Fruit fly (Drosophila melanogaster) whole organism, prepupa: ENCODE measurements around the gene CG1113.

Experiments used
- Blimp-1 ChIP-seq: fragments of 200-800 bp; sonication (Bioruptor generic); optimal IDR thresholded peaks from 3 replicates; lab custom pipeline; 2017; ENCODE audit warnings: missing biosample characterization, missing genetic modification characterization, mild to moderate bottlenecking, moderate library complexity, missing genetic modification reagents
- CG10631 ChIP-seq: fragments of 200-800 bp; sonication (Bioruptor generic); optimal IDR thresholded peaks from 2 replicates; lab custom pipeline; 2016; ENCODE audit warnings: missing biosample characterization, missing genetic modification characterization
- CG10669 ChIP-seq: fragments of 200-800 bp; sonication (Bioruptor generic); optimal IDR thresholded peaks from 3 replicates; lab custom pipeline; 2018; ENCODE audit warnings: missing biosample characterization, mild to moderate bottlenecking, missing genetic modification characterization, moderate library complexity
- CG11294 ChIP-seq: fragments of 200-800 bp; sonication (Bioruptor generic); IDR thresholded peaks from 2 replicates; pipeline ENCODE4 v1.3.6; 2022; ENCODE audit warnings: missing biosample characterization, missing genetic modification characterization
- CG11762 ChIP-seq: fragments of 200-800 bp; sonication (Bioruptor generic); optimal IDR thresholded peaks from 3 replicates; lab custom pipeline; 2016; ENCODE audit warnings: missing biosample characterization, missing genetic modification characterization; ENCODE audit not compliant: insufficient read depth
- CG11902 ChIP-seq: fragments of 200-800 bp; sonication (Bioruptor generic); optimal IDR thresholded peaks from 3 replicates; lab custom pipeline; 2016; ENCODE audit warnings: missing biosample characterization, missing genetic modification characterization
- CG1621 ChIP-seq: fragments of 200-800 bp; sonication (Bioruptor generic); optimal IDR thresholded peaks from 3 replicates; lab custom pipeline; 2018; ENCODE audit warnings: missing biosample characterization, mild to moderate bottlenecking, missing genetic modification characterization
- CG16779 ChIP-seq: fragments of 200-800 bp; sonication (Bioruptor generic); optimal IDR thresholded peaks from 3 replicates; lab custom pipeline; 2017; ENCODE audit warnings: missing biosample characterization, mild to moderate bottlenecking, missing genetic modification characterization
- CG3032 ChIP-seq: fragments of 200-800 bp; optimal IDR thresholded peaks from 2 replicates; lab custom pipeline; 2019; ENCODE audit warnings: missing biosample characterization, mild to moderate bottlenecking, missing genetic modification characterization, moderate library complexity
- CG31627 ChIP-seq: fragments of 200-800 bp; sonication (Bioruptor generic); optimal IDR thresholded peaks from 3 replicates; lab custom pipeline; 2016; ENCODE audit warnings: missing biosample characterization, missing genetic modification characterization
- CG32006 ChIP-seq: fragments of 200-800 bp; sonication (Bioruptor generic); optimal IDR thresholded peaks from 3 replicates; lab custom pipeline; 2017; ENCODE audit warnings: missing biosample characterization, mild to moderate bottlenecking, missing genetic modification characterization
- CG34406 ChIP-seq: fragments of 200-800 bp; sonication (Bioruptor generic); optimal IDR thresholded peaks from 3 replicates; lab custom pipeline; 2016; ENCODE audit warnings: missing biosample characterization, missing genetic modification characterization
- CG6163 ChIP-seq: fragments of 200-800 bp; sonication (Bioruptor generic); IDR thresholded peaks from 3 replicates; pipeline ENCODE4 v1.3.6; 2022; ENCODE audit warnings: missing biosample characterization, missing genetic modification characterization
- CG6276 ChIP-seq: fragments of 200-800 bp; sonication (Bioruptor generic); optimal IDR thresholded peaks from 2 replicates; lab custom pipeline; 2017; ENCODE audit warnings: missing biosample characterization, mild to moderate bottlenecking, missing genetic modification characterization
- CG6792 ChIP-seq: fragments of 200-800 bp; sonication (Bioruptor generic); optimal IDR thresholded peaks from 3 replicates; lab custom pipeline; 2016; ENCODE audit warnings: missing biosample characterization, missing genetic modification characterization
- CG6808 ChIP-seq: fragments of 200-800 bp; sonication (Bioruptor generic); optimal IDR thresholded peaks from 3 replicates; lab custom pipeline; 2017; ENCODE audit warnings: missing biosample characterization, missing genetic modification characterization, mild to moderate bottlenecking, moderate library complexity, missing genetic modification reagents
- CG6854 ChIP-seq: fragments of 200-800 bp; sonication (Bioruptor generic); optimal IDR thresholded peaks from 2 replicates; lab custom pipeline; 2017; ENCODE audit warnings: missing biosample characterization, mild to moderate bottlenecking, missing genetic modification characterization
- CG7368 ChIP-seq: fragments of 200-800 bp; sonication (Bioruptor generic); optimal IDR thresholded peaks from 3 replicates; lab custom pipeline; 2016; ENCODE audit warnings: missing biosample characterization, missing genetic modification characterization
- CG8119 ChIP-seq: fragments of 200-800 bp; sonication (Bioruptor generic); IDR thresholded peaks from 3 replicates; pipeline ENCODE4 v1.3.6; 2022; ENCODE audit warnings: missing biosample characterization, missing genetic modification characterization
- CG8319 ChIP-seq: fragments of 200-800 bp; sonication (Bioruptor generic); optimal IDR thresholded peaks from 3 replicates; lab custom pipeline; 2016; ENCODE audit warnings: missing biosample characterization, missing genetic modification characterization
- Ets21C ChIP-seq: fragments of 200-800 bp; sonication (Bioruptor generic); optimal IDR thresholded peaks from 3 replicates; lab custom pipeline; 2016; ENCODE audit warnings: missing biosample characterization, missing genetic modification characterization
- Ets96B ChIP-seq: fragments of 200-800 bp; optimal IDR thresholded peaks from 2 replicates; lab custom pipeline; 2019; ENCODE audit warnings: missing biosample characterization, mild to moderate bottlenecking, missing genetic modification characterization, moderate library complexity
- Gug ChIP-seq: fragments of 200-800 bp; sonication (Bioruptor generic); IDR thresholded peaks from 2 replicates; pipeline ENCODE4 v1.3.6; 2022; ENCODE audit warnings: missing biosample characterization, missing genetic modification characterization
- Hr38 ChIP-seq: sonication (Bioruptor generic); optimal IDR thresholded peaks from 2 replicates; lab custom pipeline; 2016; ENCODE audit warnings: missing biosample characterization, missing genetic modification characterization
- Met ChIP-seq: fragments of 200-800 bp; sonication (Bioruptor generic); optimal IDR thresholded peaks from 3 replicates; lab custom pipeline; 2016; ENCODE audit warnings: missing biosample characterization, missing genetic modification characterization
- OdsH ChIP-seq: fragments of 200-800 bp; sonication (Bioruptor generic); optimal IDR thresholded peaks from 3 replicates; lab custom pipeline; 2016; ENCODE audit warnings: missing biosample characterization, missing genetic modification characterization
- Smox ChIP-seq: fragments of 200-800 bp; sonication (Bioruptor generic); optimal IDR thresholded peaks from 3 replicates; lab custom pipeline; 2016; ENCODE audit warnings: missing biosample characterization, missing genetic modification characterization
- Sox102F ChIP-seq: fragments of 200-800 bp; sonication (Bioruptor generic); optimal IDR thresholded peaks from 2 replicates; lab custom pipeline; 2016; ENCODE audit warnings: missing biosample characterization, mild to moderate bottlenecking, missing genetic modification characterization
- Sox14 ChIP-seq: fragments of 200-800 bp; sonication (Bioruptor generic); optimal IDR thresholded peaks from 3 replicates; lab custom pipeline; 2016; ENCODE audit warnings: missing biosample characterization, missing genetic modification characterization
- acj6 ChIP-seq: fragments of 200-800 bp; sonication (Bioruptor generic); optimal IDR thresholded peaks from 3 replicates; lab custom pipeline; 2016; ENCODE audit warnings: missing biosample characterization, missing genetic modification characterization
- cyc ChIP-seq: fragments of 200-800 bp; sonication (Bioruptor generic); optimal IDR thresholded peaks from 3 replicates; lab custom pipeline; 2016; ENCODE audit warnings: missing biosample characterization, missing genetic modification characterization
- dac ChIP-seq: fragments of 200-800 bp; sonication (Bioruptor generic); optimal IDR thresholded peaks from 2 replicates; lab custom pipeline; 2017; ENCODE audit warnings: missing biosample characterization, mild to moderate bottlenecking, missing genetic modification characterization
- dsx ChIP-seq: fragments of 200-800 bp; optimal IDR thresholded peaks from 3 replicates; lab custom pipeline; 2019; ENCODE audit warnings: missing biosample characterization, mild to moderate bottlenecking, missing genetic modification characterization, moderate library complexity; ENCODE audit not compliant: poor library complexity, severe bottlenecking
- eg ChIP-seq: fragments of 200-800 bp; sonication (Bioruptor generic); IDR thresholded peaks from 3 replicates; pipeline ENCODE4 v1.3.6; 2022; ENCODE audit warnings: missing biosample characterization, missing genetic modification characterization
- fd85E ChIP-seq: fragments of 200-800 bp; sonication (Bioruptor generic); optimal IDR thresholded peaks from 3 replicates; lab custom pipeline; 2016; ENCODE audit warnings: missing biosample characterization, missing genetic modification characterization
- lz ChIP-seq: fragments of 200-800 bp; sonication (Bioruptor generic); optimal IDR thresholded peaks from 3 replicates; lab custom pipeline; 2016; ENCODE audit warnings: missing biosample characterization, missing genetic modification characterization
- net ChIP-seq: fragments of 200-800 bp; sonication (Bioruptor generic); optimal IDR thresholded peaks from 3 replicates; lab custom pipeline; 2016; ENCODE audit warnings: missing biosample characterization, missing genetic modification characterization
- salr ChIP-seq, 2 experiments: fragments of 200-800 bp; sonication (Bioruptor generic); optimal IDR thresholded peaks; 3 replicates each; lab custom pipeline; 2016 to 2018; ENCODE audit warnings: missing biosample characterization in 2 of 2, missing genetic modification characterization in 2 of 2, mild to moderate bottlenecking in 1 of 2
- spab ChIP-seq: fragments of 200-800 bp; sonication (Bioruptor generic); optimal IDR thresholded peaks from 2 replicates; lab custom pipeline; 2017; ENCODE audit warnings: missing biosample characterization, mild to moderate bottlenecking, missing genetic modification characterization, missing genetic modification reagents
- ss ChIP-seq, 2 experiments: fragments of 200-800 bp; sonication (Bioruptor generic); optimal IDR thresholded peaks; 2 replicates in 1 of 2; 3 replicates in 1 of 2; lab custom pipeline; 2017 to 2018; ENCODE audit warnings: mild to moderate bottlenecking in 2 of 2, missing biosample characterization in 2 of 2, missing genetic modification characterization in 2 of 2, moderate library complexity in 1 of 2
- svp ChIP-seq: fragments of 200-800 bp; sonication (Bioruptor generic); peaks from one replicate; lab custom pipeline; 2016; ENCODE audit warnings: missing biosample characterization, missing genetic modification characterization
- topi ChIP-seq: fragments of 200-800 bp; sonication (Bioruptor generic); optimal IDR thresholded peaks from 3 replicates; lab custom pipeline; 2016; ENCODE audit warnings: missing biosample characterization, missing genetic modification characterization

The CG1113 gene

DNA sequence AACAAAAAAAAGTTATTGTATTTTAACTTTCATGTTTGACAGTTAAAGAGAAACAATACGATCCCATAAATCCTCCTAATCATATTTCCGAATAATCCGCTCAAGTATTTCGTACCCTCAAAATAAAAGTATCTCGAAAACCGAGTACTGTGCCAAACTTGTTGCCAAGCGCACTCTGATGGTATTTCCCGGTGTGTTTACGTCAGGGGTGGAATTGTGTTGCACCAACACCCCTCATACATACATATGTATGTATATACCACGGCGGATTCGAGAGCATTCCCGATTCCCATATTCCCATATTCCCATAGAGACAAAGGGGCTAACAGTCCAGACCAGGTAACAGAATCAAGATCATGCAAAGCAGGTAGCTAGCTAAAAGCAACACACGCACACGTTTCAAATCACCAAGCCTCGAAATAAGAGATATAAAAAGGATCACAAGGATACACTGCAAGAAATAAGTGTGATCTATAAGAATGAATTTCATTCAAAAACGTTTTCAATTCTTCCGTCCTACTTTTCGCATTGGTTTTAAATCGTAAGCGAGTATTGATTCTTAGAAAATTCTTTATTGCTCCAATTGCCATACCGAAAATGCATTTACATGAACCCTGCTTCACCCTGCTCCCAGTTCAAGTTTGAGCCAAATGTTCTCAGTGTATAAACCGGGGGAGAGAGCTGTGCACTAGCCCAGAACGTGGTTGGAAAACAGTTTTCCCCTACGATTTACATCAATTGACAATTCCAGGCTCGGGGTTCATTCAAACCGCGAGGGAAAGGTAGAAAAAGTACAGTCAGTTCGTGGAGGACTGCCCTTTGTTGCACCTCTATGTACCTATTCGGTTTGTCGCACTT is 40.8 kb upstream of the CG1113 start (continued):
- TF ChIP-seq Met (GFP tag; lab: Kevin White, UChicago) (peak; percentile 26), Sox14 (GFP tag; lab: Kevin White, UChicago) (peak; percentile 65), CG10669 (peak; percentile 63), Sox102F (GFP tag; lab: Kevin White, UChicago) (no peak), Hr38 (no peak), CG8119 (GFP tag; lab: Robert Waterston, UW) (0 out of 3 replicates have a peak, but pooled peaks have one; percentile 39), ss (GFP tag; optimal IDR thresholded peaks at IDR 0.05; lab: Kevin White, UChicago) (peak; percentile 65 to 69), spab (GFP tag; lab: Kevin White, UChicago) (peak; percentile 49), net (GFP tag; lab: Kevin White, UChicago) (no peak), lz (GFP tag; lab: Kevin White, UChicago) (peak; percentile 13), CG6854 (GFP tag; lab: Kevin White, UChicago) (no peak), dac (GFP tag; lab: Kevin White, UChicago) (no peak), CG31627 (peak; percentile 26), topi (GFP tag; lab: Kevin White, UChicago) (peak; percentile 23), CG6792 (GFP tag; lab: Kevin White, UChicago) (peak; percentile 25), svp (GFP tag; lab: Kevin White, UChicago) (peak; percentile 79), CG3032 (peak; percentile 65), CG34406 (GFP tag; lab: Kevin White, UChicago) (peak; percentile 9), Blimp-1 (GFP tag; lab: Kevin White, UChicago) (no peak), CG6163 (GFP tag; lab: Robert Waterston, UW) (peak; percentile 28; the same call in 1 of the 3 replicates), CG11762 (GFP tag; lab: Kevin White, UChicago) (peak; percentile 18)

DNA sequence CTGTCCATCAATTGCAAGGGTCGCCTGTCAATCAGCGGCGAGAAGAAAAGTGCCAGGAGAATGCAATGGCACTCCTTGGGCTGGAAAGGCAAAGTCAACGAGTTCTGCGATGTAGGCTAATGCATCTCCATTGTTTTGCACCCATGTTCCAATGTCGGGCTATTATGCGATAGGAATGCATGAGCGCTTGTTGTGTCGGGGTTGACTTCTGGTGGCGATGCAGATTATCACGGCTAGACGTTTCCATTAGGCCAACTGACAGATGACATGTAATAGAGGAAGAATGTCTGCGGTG is 40.2 kb upstream of the CG1113 start:
- no peak for TF ChIP-seq Sox14 (GFP tag; lab: Kevin White, UChicago)
- no peak for TF ChIP-seq lz (GFP tag; lab: Kevin White, UChicago)
- no peak for TF ChIP-seq fd85E (GFP tag; lab: Kevin White, UChicago)
- TF ChIP-seq salr (GFP tag; optimal IDR thresholded peaks at IDR 0.05; lab: Kevin White, UChicago), result no peak
- TF ChIP-seq Sox102F (GFP tag; lab: Kevin White, UChicago), result no peak
- TF ChIP-seq Smox, result no peak
- no peak for TF ChIP-seq cyc (GFP tag; lab: Kevin White, UChicago)
- no peak for TF ChIP-seq acj6
- TF ChIP-seq CG7368 (GFP tag; lab: Kevin White, UChicago), result no peak

DNA sequence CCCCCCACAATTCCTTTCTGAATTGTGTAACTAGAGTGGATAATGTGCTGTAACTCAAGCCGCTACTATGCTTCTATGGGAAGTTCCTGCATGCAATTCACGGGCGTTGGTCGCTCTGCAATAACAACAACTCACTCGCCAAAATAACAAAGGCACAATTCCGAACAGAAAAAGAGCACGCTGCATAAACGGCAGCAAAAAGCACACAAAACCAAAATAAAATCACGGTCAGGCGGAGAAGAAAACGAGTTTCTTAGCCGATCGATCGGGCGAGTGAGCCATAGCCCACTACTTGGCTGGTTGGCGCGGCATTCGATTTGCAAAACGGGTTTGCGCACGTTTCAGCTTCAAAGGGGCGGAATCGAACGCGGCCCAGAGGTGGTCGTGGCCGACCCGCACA is 39.6 kb upstream of the CG1113 start:
- TF ChIP-seq dsx, result peak; percentile 27
- TF ChIP-seq topi (GFP tag; lab: Kevin White, UChicago), result no peak
- TF ChIP-seq CG1621 (tag; lab: Kevin White, UChicago), result peak; percentile 73
- no peak for TF ChIP-seq CG6276
- TF ChIP-seq eg (GFP tag; lab: Robert Waterston, UW), result 0 out of 3 replicates have a peak, but pooled peaks have one; percentile 19
- TF ChIP-seq CG6854 (GFP tag; lab: Kevin White, UChicago), result peak; percentile 15
- peak; percentile 48 to 54 for TF ChIP-seq ss (GFP tag; optimal IDR thresholded peaks at IDR 0.05; lab: Kevin White, UChicago)
- TF ChIP-seq CG6163 (GFP tag; lab: Robert Waterston, UW), result peak; percentile 13; the same call in 1 of the 3 replicates
- TF ChIP-seq CG6808 (GFP tag; lab: Kevin White, UChicago), result peak; percentile 23

DNA sequence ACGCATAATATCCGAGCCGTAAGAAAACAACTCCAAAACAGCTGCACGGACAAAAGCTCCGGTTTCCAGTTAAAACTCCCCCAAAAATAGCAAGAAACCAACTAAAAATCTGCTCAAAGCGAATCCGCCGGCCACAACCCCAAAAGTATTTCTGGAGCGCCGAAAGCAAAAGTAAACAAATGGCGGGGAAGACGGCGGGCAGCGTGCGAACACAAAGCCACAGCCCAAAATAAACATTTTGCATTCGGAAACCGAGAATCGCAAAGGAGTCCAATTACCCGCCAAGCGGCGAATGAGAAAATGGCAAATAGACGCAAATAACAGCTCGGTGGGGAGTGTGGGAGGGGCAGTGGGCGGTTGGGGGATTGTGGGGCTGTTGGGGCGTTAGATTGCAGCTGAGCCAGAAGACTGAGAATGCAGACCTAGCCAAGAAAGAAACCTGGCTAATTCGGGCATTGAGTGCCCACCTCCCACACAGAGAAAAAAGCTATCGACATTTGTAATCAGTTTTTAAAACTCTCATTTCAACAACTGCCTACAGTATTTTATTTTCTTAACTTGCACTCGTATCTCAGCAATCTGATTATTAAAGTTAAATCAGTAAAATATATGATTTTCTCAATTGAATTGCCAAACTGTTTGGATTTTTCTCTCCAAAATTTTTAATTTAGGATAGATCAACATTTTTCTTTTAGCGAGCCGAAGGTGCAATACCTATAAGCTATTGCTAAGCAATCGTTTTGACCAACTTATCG is 38.6 kb upstream of the CG1113 start:
- TF ChIP-seq Sox102F (GFP tag; lab: Kevin White, UChicago), result no peak
- peak; percentile 24; the same call in 1 of the 2 replicates for TF ChIP-seq Gug
- TF ChIP-seq CG11902, result no peak
- TF ChIP-seq CG8119 (GFP tag; lab: Robert Waterston, UW), result peak; percentile 38; the same call in 2 of the 3 replicates
- no peak for TF ChIP-seq svp (GFP tag; lab: Kevin White, UChicago)
- TF ChIP-seq CG31627, result no peak
- TF ChIP-seq dsx, result no peak
- TF ChIP-seq CG8319 (GFP tag; lab: Kevin White, UChicago), result no peak
- peak; percentile 44 for TF ChIP-seq CG32006 (GFP tag; lab: Kevin White, UChicago)
- peak in 1 of 2 experiments; percentile 15 for TF ChIP-seq salr (GFP tag; optimal IDR thresholded peaks at IDR 0.05; lab: Kevin White, UChicago)
- no peak for TF ChIP-seq CG11294
- no peak for TF ChIP-seq CG10631
- no peak for TF ChIP-seq Ets21C (GFP tag; lab: Kevin White, UChicago)
- no peak for TF ChIP-seq Ets96B (tag; lab: Kevin White, UChicago)
- no peak for TF ChIP-seq Hr38
- no peak for TF ChIP-seq CG16779 (tag; lab: Kevin White, UChicago)
- peak; percentile 13 for TF ChIP-seq OdsH (GFP tag; lab: Kevin White, UChicago)
